Fruit fly (Drosophila melanogaster) Kc167 (cell line): ENCODE measurements around the gene pigeon.

Experiments used
- Myc ChIP-seq: fragments of >200 bp; optimal IDR thresholded peaks from 2 replicates; lab custom pipeline; 2017; ENCODE audit warnings: missing external identifiers
- Sin3A ChIP-seq: fragments of >200 bp; optimal IDR thresholded peaks from 2 replicates; lab custom pipeline; 2018; ENCODE audit warnings: missing external identifiers
- insv ChIP-seq: fragments of >200 bp; optimal IDR thresholded peaks from 3 replicates; lab custom pipeline; 2018; ENCODE audit warnings: missing external identifiers
- psq ChIP-seq: fragments of >200 bp; optimal IDR thresholded peaks from 2 replicates; lab custom pipeline; 2017; ENCODE audit warnings: missing external identifiers
- ttk ChIP-seq: sonication (Bioruptor generic); optimal IDR thresholded peaks from 2 replicates; lab custom pipeline; 2017; ENCODE audit warnings: missing external identifiers

DNA sequence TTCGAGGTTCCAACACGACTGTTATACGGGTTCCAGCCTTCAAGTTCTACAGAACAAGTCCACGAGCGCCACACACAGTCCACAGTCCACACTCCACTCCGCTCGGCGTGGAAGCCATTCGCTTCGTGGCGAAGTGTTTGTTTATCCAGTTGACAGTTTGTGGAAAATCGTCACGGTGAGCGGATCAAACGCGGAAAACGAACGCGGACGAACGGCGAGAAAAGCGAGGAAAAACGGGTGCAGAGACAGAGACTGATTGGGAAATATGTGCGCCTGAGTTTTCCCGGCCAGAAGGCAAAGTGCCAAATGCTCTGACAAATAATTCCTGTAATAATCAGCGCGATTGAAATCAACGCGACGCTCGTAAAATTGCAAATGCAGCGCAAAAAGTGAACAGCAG lies 4.4 kb downstream of the pigeon start, which contains the start of gene drl:
- TF ChIP-seq psq (lab: Kevin White, UChicago) (no peak), Sin3A (lab: Kevin White, UChicago) (no peak), ttk (lab: Kevin White, UChicago) (no peak), insv (no peak), Myc (no peak)
